ENCODE assay signal across 1 fruit fly cellular context in the genomic region with DNA sequence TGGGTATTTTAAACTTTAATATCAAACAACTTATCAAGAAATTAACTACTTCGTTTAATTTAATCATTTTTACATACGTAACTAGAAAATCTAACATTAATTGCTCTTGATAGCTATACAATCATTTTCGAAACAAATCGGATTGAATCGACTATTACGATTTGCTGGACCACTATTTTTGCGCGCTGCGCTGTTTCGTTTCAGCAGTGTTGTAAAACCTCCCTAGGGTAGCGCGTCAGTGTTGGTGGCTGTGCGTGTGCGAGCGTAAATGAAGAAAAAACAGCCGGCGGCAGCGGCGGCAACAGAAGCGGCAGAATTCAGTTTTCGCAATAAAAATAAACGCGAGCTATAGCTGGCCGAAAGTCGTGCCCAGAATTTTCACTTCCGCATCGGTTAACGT.
A peak's percentile ranks its signal among the peaks of the same experiment; 100 is the strongest.
TF ChIP-seq lines count a peak whose summit lies in the region.

Gene CG33116 (plus strand): TSS at position 233 of the 400 bp plus-strand sequence.

TF ChIP-seq in whole organism, embryonic, 481 proteins besides CTCF, POLR2A, EP300 and RAD21 (continued from another document and continues in another):
- TF ChIP-seq Bgb (GFP tag; IDR thresholded peaks at IDR 0.05; lab: Robert Waterston, UW; ENCODE audit: partially characterized antibody) = peak; percentile 27; the same call in 1 of the 2 replicates
- TF ChIP-seq Eip74EF (GFP tag; optimal IDR thresholded peaks at IDR 0.05; lab: Kevin White, UChicago) = peak in 1 of 2 experiments; percentile 53
- TF ChIP-seq CG18011 (GFP tag; optimal IDR thresholded peaks at IDR 0.05; lab: Kevin White, UChicago) = peak; percentile 58
- peak; percentile 45 for TF ChIP-seq CG12299 (tag; optimal IDR thresholded peaks at IDR 0.05; lab: Kevin White, UChicago)
- TF ChIP-seq CG18619 (GFP tag; optimal IDR thresholded peaks at IDR 0.05; lab: Kevin White, UChicago) = peak; percentile 82
- peak; percentile 44 for TF ChIP-seq Lhr (GFP tag; optimal IDR thresholded peaks at IDR 0.05; lab: Kevin White, UChicago)
- peak; percentile 79 for TF ChIP-seq row (GFP tag; IDR thresholded peaks at IDR 0.05; lab: Robert Waterston, UW)
- TF ChIP-seq CG3065 (GFP tag; optimal IDR thresholded peaks at IDR 0.05; lab: Kevin White, UChicago) = peak; percentile 18
- TF ChIP-seq CG4820 (GFP tag; optimal IDR thresholded peaks at IDR 0.05; lab: Kevin White, UChicago) = peak; percentile 75
- TF ChIP-seq CG11456 (GFP tag; IDR thresholded peaks at IDR 0.05; lab: Robert Waterston, UW) = peak; percentile 85
- peak; percentile 42; the same call in 1 of the 2 replicates for TF ChIP-seq CG8765 (GFP tag; IDR thresholded peaks at IDR 0.05; lab: Robert Waterston, UW)
- TF ChIP-seq Atf-2 (GFP tag; optimal IDR thresholded peaks at IDR 0.05; lab: Kevin White, UChicago) = peak; percentile 65
- TF ChIP-seq sens-2 (GFP tag; IDR thresholded peaks at IDR 0.05; lab: Robert Waterston, UW) = no peak
- TF ChIP-seq CG7839 (tag; optimal IDR thresholded peaks at IDR 0.05; lab: Kevin White, UChicago) = peak; percentile 79
- peak; percentile 26 for TF ChIP-seq exex (tag; optimal IDR thresholded peaks at IDR 0.05; lab: Kevin White, UChicago)
- TF ChIP-seq CG6654 (GFP tag; optimal IDR thresholded peaks at IDR 0.05; lab: Kevin White, UChicago) = peak; percentile 50
- peak; percentile 21; the same call in 1 of the 2 replicates for TF ChIP-seq klu (GFP tag; IDR thresholded peaks at IDR 0.05; lab: Robert Waterston, UW)
- TF ChIP-seq bbx (GFP tag; IDR thresholded peaks at IDR 0.05; lab: Robert Waterston, UW; ENCODE audit: partially characterized antibody) = peak; percentile 58
- peak; percentile 66 for TF ChIP-seq disco-r (GFP tag; optimal IDR thresholded peaks at IDR 0.05; lab: Kevin White, UChicago)
- peak; percentile 71 for TF ChIP-seq CG12744 (GFP tag; optimal IDR thresholded peaks at IDR 0.05; lab: Kevin White, UChicago)
- no peak for TF ChIP-seq ham (GFP tag; IDR thresholded peaks at IDR 0.05; lab: Robert Waterston, UW)
- peak; percentile 63 for TF ChIP-seq gsb (GFP tag; IDR thresholded peaks at IDR 0.05; lab: Robert Waterston, UW)
- TF ChIP-seq Antp (GFP tag; optimal IDR thresholded peaks at IDR 0.05; lab: Kevin White, UChicago) = peak; percentile 88
- TF ChIP-seq CG16815 (GFP tag; optimal IDR thresholded peaks at IDR 0.05; lab: Kevin White, UChicago) = peak; percentile 61
- peak; percentile 75 for TF ChIP-seq org-1 (GFP tag; optimal IDR thresholded peaks at IDR 0.05; lab: Kevin White, UChicago)
- TF ChIP-seq CG4617 (GFP tag; optimal IDR thresholded peaks at IDR 0.05; lab: Kevin White, UChicago; ENCODE audit: borderline replicate concordance) = peak; percentile 71
- TF ChIP-seq mld (GFP tag; IDR thresholded peaks at IDR 0.05; lab: Robert Waterston, UW; ENCODE audit: partially characterized antibody) = no peak
- peak; percentile 84 for TF ChIP-seq CG10979 (tag; optimal IDR thresholded peaks at IDR 0.05; lab: Kevin White, UChicago)
- peak; percentile 63 for TF ChIP-seq CG2202 (tag; optimal IDR thresholded peaks at IDR 0.05; lab: Kevin White, UChicago)
- TF ChIP-seq CG9817 (tag; optimal IDR thresholded peaks at IDR 0.05; lab: Kevin White, UChicago) = peak; percentile 65
- peak; percentile 41 for TF ChIP-seq run (tag; optimal IDR thresholded peaks at IDR 0.05; lab: Kevin White, UChicago)
- TF ChIP-seq CG30403 (GFP tag; optimal IDR thresholded peaks at IDR 0.05; lab: Kevin White, UChicago) = peak; percentile 87
- TF ChIP-seq CG12659 (GFP tag; optimal IDR thresholded peaks at IDR 0.05; lab: Kevin White, UChicago) = peak; percentile 81
- TF ChIP-seq CG8290 (GFP tag; optimal IDR thresholded peaks at IDR 0.05; lab: Kevin White, UChicago) = peak; percentile 88
- TF ChIP-seq CG8290 (tag; optimal IDR thresholded peaks at IDR 0.05; lab: Kevin White, UChicago) = peak; percentile 42 to 93
- peak; percentile 64 for TF ChIP-seq twi (tag; optimal IDR thresholded peaks at IDR 0.05; lab: Kevin White, UChicago)
- peak; percentile 82 for TF ChIP-seq CG32532 (GFP tag; IDR thresholded peaks at IDR 0.05; lab: Robert Waterston, UW)
- TF ChIP-seq pb (GFP tag; optimal IDR thresholded peaks at IDR 0.05; lab: Kevin White, UChicago) = peak; percentile 75
- peak; percentile 68 for TF ChIP-seq CG8089 (GFP tag; optimal IDR thresholded peaks at IDR 0.05; lab: Kevin White, UChicago)
- TF ChIP-seq ro (GFP tag; IDR thresholded peaks at IDR 0.05; lab: Robert Waterston, UW) = peak; percentile 40; the same call in 1 of the 2 replicates
- peak; percentile 80 for TF ChIP-seq CG1233 (GFP tag; optimal IDR thresholded peaks at IDR 0.05; lab: Kevin White, UChicago)
- TF ChIP-seq D19A (tag; optimal IDR thresholded peaks at IDR 0.05; lab: Kevin White, UChicago) = peak; percentile 75
- TF ChIP-seq chn (GFP tag; optimal IDR thresholded peaks at IDR 0.05; lab: Kevin White, UChicago) = peak; percentile 90
- 0 out of 2 replicates have a peak, but pooled peaks have one; percentile 38 for TF ChIP-seq CG4360 (GFP tag; IDR thresholded peaks at IDR 0.05; lab: Robert Waterston, UW)
- peak; percentile 55 for TF ChIP-seq CG12236 (GFP tag; optimal IDR thresholded peaks at IDR 0.05; lab: Kevin White, UChicago)
- TF ChIP-seq Gug (GFP tag; IDR thresholded peaks at IDR 0.05; lab: Robert Waterston, UW) = peak; percentile 72
- peak; percentile 29 for TF ChIP-seq CG7271 (tag; optimal IDR thresholded peaks at IDR 0.05; lab: Kevin White, UChicago)
- TF ChIP-seq Hr3 (GFP tag; optimal IDR thresholded peaks at IDR 0.05; lab: Kevin White, UChicago) = peak; percentile 82
- TF ChIP-seq zfh1 (GFP tag; IDR thresholded peaks at IDR 0.05; lab: Robert Waterston, UW) = peak; percentile 85
- TF ChIP-seq Nf-YB (GFP tag; optimal IDR thresholded peaks at IDR 0.05; lab: Kevin White, UChicago) = peak; percentile 56
- TF ChIP-seq B-H2 (GFP tag; optimal IDR thresholded peaks at IDR 0.05; lab: Kevin White, UChicago) = peak; percentile 78
- no peak for TF ChIP-seq hb (GFP tag; IDR thresholded peaks at IDR 0.05; lab: Robert Waterston, UW; ENCODE audit: partially characterized antibody)
- no peak for TF ChIP-seq crol (GFP tag; IDR thresholded peaks at IDR 0.05; lab: Robert Waterston, UW)
- peak; percentile 27; the same call in 1 of the 3 replicates for TF ChIP-seq gce (GFP tag; IDR thresholded peaks at IDR 0.05; lab: Robert Waterston, UW)
- TF ChIP-seq unc-4 (GFP tag; IDR thresholded peaks at IDR 0.05; lab: Robert Waterston, UW; ENCODE audit: partially characterized antibody) = no peak
- peak; percentile 27; the same call in 1 of the 2 replicates for TF ChIP-seq Scr (GFP tag; IDR thresholded peaks at IDR 0.05; lab: Robert Waterston, UW; ENCODE audit: partially characterized antibody)
- TF ChIP-seq CG33213 (GFP tag; optimal IDR thresholded peaks at IDR 0.05; lab: Kevin White, UChicago) = peak; percentile 83
- TF ChIP-seq CG17361 (GFP tag; IDR thresholded peaks at IDR 0.05; lab: Robert Waterston, UW) = peak; percentile 84
- peak; percentile 45 for TF ChIP-seq CG8281 (tag; optimal IDR thresholded peaks at IDR 0.05; lab: Kevin White, UChicago)
- peak; percentile 38 for TF ChIP-seq CG18764 (GFP tag; optimal IDR thresholded peaks at IDR 0.05; lab: Kevin White, UChicago)
- 0 out of 2 replicates have a peak, but pooled peaks have one; percentile 52 for TF ChIP-seq bowl (GFP tag; IDR thresholded peaks at IDR 0.05; lab: Robert Waterston, UW)
- peak; percentile 81 for TF ChIP-seq CG12155 (GFP tag; optimal IDR thresholded peaks at IDR 0.05; lab: Kevin White, UChicago)
- peak; percentile 66 for TF ChIP-seq Ssrp (tag; optimal IDR thresholded peaks at IDR 0.05; lab: Kevin White, UChicago)
- peak; percentile 70 for TF ChIP-seq CG2875 (GFP tag; optimal IDR thresholded peaks at IDR 0.05; lab: Kevin White, UChicago)
- 0 out of 3 replicates have a peak, but pooled peaks have one; percentile 34 for TF ChIP-seq knrl (GFP tag; IDR thresholded peaks at IDR 0.05; lab: Robert Waterston, UW; ENCODE audit: partially characterized antibody)
- TF ChIP-seq CG10543 (GFP tag; optimal IDR thresholded peaks at IDR 0.05; lab: Kevin White, UChicago) = peak; percentile 49
- TF ChIP-seq CG10321 (GFP tag; IDR thresholded peaks at IDR 0.05; lab: Robert Waterston, UW) = no peak
- TF ChIP-seq Meics (GFP tag; optimal IDR thresholded peaks at IDR 0.05; lab: Kevin White, UChicago) = peak; percentile 82
- TF ChIP-seq gfzf (GFP tag; optimal IDR thresholded peaks at IDR 0.05; lab: Kevin White, UChicago) = peak; percentile 17
- peak; percentile 76 for TF ChIP-seq CG5245 (GFP tag; optimal IDR thresholded peaks at IDR 0.05; lab: Kevin White, UChicago)
- peak; percentile 5 for TF ChIP-seq Neu2 (GFP tag; optimal IDR thresholded peaks at IDR 0.05; lab: Kevin White, UChicago; ENCODE audit: borderline replicate concordance)
- TF ChIP-seq kay (GFP tag; optimal IDR thresholded peaks at IDR 0.05; lab: Kevin White, UChicago) = peak; percentile 36
- peak; percentile 79 for TF ChIP-seq Ets97D (GFP tag; optimal IDR thresholded peaks at IDR 0.05; lab: Kevin White, UChicago)
- peak; percentile 67 for TF ChIP-seq salm (tag; optimal IDR thresholded peaks at IDR 0.05; lab: Kevin White, UChicago)
- TF ChIP-seq cg (GFP tag; optimal IDR thresholded peaks at IDR 0.05; lab: Kevin White, UChicago) = peak; percentile 76
- peak; percentile 77 for TF ChIP-seq slou (GFP tag; optimal IDR thresholded peaks at IDR 0.05; lab: Kevin White, UChicago)
- peak; percentile 81 for TF ChIP-seq bab2 (GFP tag; optimal IDR thresholded peaks at IDR 0.05; lab: Kevin White, UChicago)
- TF ChIP-seq Hr78 (GFP tag; optimal IDR thresholded peaks at IDR 0.05; lab: Kevin White, UChicago) = peak in 1 of 2 experiments; percentile 17
- TF ChIP-seq CG9797 (GFP tag; optimal IDR thresholded peaks at IDR 0.05; lab: Kevin White, UChicago) = peak; percentile 23
- TF ChIP-seq Ets65A (GFP tag; lab: Kevin White, UChicago) = peak; percentile 98
- TF ChIP-seq Bteb2 (GFP tag; optimal IDR thresholded peaks at IDR 0.05; lab: Kevin White, UChicago) = peak; percentile 79
- TF ChIP-seq CG1024 (GFP tag; IDR thresholded peaks at IDR 0.05; lab: Robert Waterston, UW) = peak; percentile 63
- peak; percentile 81 for TF ChIP-seq pho (GFP tag; optimal IDR thresholded peaks at IDR 0.05; lab: Kevin White, UChicago)
- TF ChIP-seq CG16779 (GFP tag; IDR thresholded peaks at IDR 0.05; lab: Robert Waterston, UW) = peak; percentile 87
- no peak for TF ChIP-seq gt (GFP tag; IDR thresholded peaks at IDR 0.05; lab: Robert Waterston, UW)
- TF ChIP-seq CG15011 (GFP tag; optimal IDR thresholded peaks at IDR 0.05; lab: Kevin White, UChicago) = peak; percentile 48
- peak; percentile 80 for TF ChIP-seq Side (GFP tag; optimal IDR thresholded peaks at IDR 0.05; lab: Kevin White, UChicago)
- peak; percentile 66 for TF ChIP-seq CG4404 (GFP tag; IDR thresholded peaks at IDR 0.05; lab: Robert Waterston, UW)
- peak; percentile 80 for TF ChIP-seq Max (GFP tag; optimal IDR thresholded peaks at IDR 0.05; lab: Kevin White, UChicago)
- peak; percentile 88 for TF ChIP-seq sqz (GFP tag; optimal IDR thresholded peaks at IDR 0.05; lab: Kevin White, UChicago)
- TF ChIP-seq CG3407 (GFP tag; optimal IDR thresholded peaks at IDR 0.05; lab: Kevin White, UChicago) = peak; percentile 66
- peak; percentile 89 for TF ChIP-seq shn (GFP tag; optimal IDR thresholded peaks at IDR 0.05; lab: Kevin White, UChicago)
- TF ChIP-seq CG11398 (GFP tag; optimal IDR thresholded peaks at IDR 0.05; lab: Kevin White, UChicago) = peak; percentile 60
- TF ChIP-seq Mrtf (GFP tag; IDR thresholded peaks at IDR 0.05; lab: Robert Waterston, UW) = peak; percentile 40; the same call in 1 of the 3 replicates
- TF ChIP-seq CG13296 (GFP tag; optimal IDR thresholded peaks at IDR 0.05; lab: Kevin White, UChicago) = peak; percentile 74
- peak; percentile 86 for TF ChIP-seq CG17829 (tag; optimal IDR thresholded peaks at IDR 0.05; lab: Kevin White, UChicago)
- peak; percentile 77 for TF ChIP-seq MTF-1 (GFP tag; optimal IDR thresholded peaks at IDR 0.05; lab: Kevin White, UChicago; ENCODE audit: borderline replicate concordance)
- peak; percentile 78 for TF ChIP-seq Camta (GFP tag; optimal IDR thresholded peaks at IDR 0.05; lab: Kevin White, UChicago)
- peak; percentile 78 for TF ChIP-seq CG12769 (tag; optimal IDR thresholded peaks at IDR 0.05; lab: Kevin White, UChicago)
- no peak for TF ChIP-seq wor (GFP tag; IDR thresholded peaks at IDR 0.05; lab: Robert Waterston, UW)
- peak; percentile 73 for TF ChIP-seq CG7987 (GFP tag; optimal IDR thresholded peaks at IDR 0.05; lab: Kevin White, UChicago)
- TF ChIP-seq Trl (optimal IDR thresholded peaks at IDR 0.05; lab: Kevin White, UChicago) = no peak
- TF ChIP-seq Trl (GFP tag; optimal IDR thresholded peaks at IDR 0.05; lab: Kevin White, UChicago) = peak; percentile 88
- peak; percentile 60 for TF ChIP-seq ERR (GFP tag; optimal IDR thresholded peaks at IDR 0.05; lab: Kevin White, UChicago)
- no peak; the same call in 1 of the 2 replicates for TF ChIP-seq CG42726 (GFP tag; IDR thresholded peaks at IDR 0.05; lab: Robert Waterston, UW; ENCODE audit: partially characterized antibody)
- peak; percentile 1 for TF ChIP-seq sima (GFP tag; optimal IDR thresholded peaks at IDR 0.05; lab: Kevin White, UChicago)
- peak; percentile 41 for TF ChIP-seq CG15479 (GFP tag; optimal IDR thresholded peaks at IDR 0.05; lab: Kevin White, UChicago)
- TF ChIP-seq cwo (GFP tag; optimal IDR thresholded peaks at IDR 0.05; lab: Kevin White, UChicago) = peak; percentile 58
- TF ChIP-seq CG5953 (GFP tag; IDR thresholded peaks at IDR 0.05; lab: Robert Waterston, UW) = peak; percentile 70
- peak; percentile 85 for TF ChIP-seq Myb (GFP tag; optimal IDR thresholded peaks at IDR 0.05; lab: Kevin White, UChicago)
- peak; percentile 71 for TF ChIP-seq CG14441 (GFP tag; IDR thresholded peaks at IDR 0.05; lab: Robert Waterston, UW)
- no peak for TF ChIP-seq Dfd (GFP tag; optimal IDR thresholded peaks at IDR 0.05; lab: Kevin White, UChicago)
- peak; percentile 84 for TF ChIP-seq slbo (GFP tag; IDR thresholded peaks at IDR 0.05; lab: Robert Waterston, UW)
- peak; percentile 66 for TF ChIP-seq odd (GFP tag; optimal IDR thresholded peaks at IDR 0.05; lab: Kevin White, UChicago)
- TF ChIP-seq Mes4 (GFP tag; optimal IDR thresholded peaks at IDR 0.05; lab: Kevin White, UChicago) = peak; percentile 53
- TF ChIP-seq Ravus (GFP tag; IDR thresholded peaks at IDR 0.05; lab: Robert Waterston, UW) = peak; percentile 10; the same call in 1 of the 2 replicates
- peak; percentile 65 for TF ChIP-seq Aef1 (GFP tag; IDR thresholded peaks at IDR 0.05; lab: Robert Waterston, UW)
- peak; percentile 67 for TF ChIP-seq ewg (GFP tag; optimal IDR thresholded peaks at IDR 0.05; lab: Kevin White, UChicago)
- TF ChIP-seq hth (optimal IDR thresholded peaks at IDR 0.05; lab: Kevin White, UChicago) = no peak
- TF ChIP-seq tup (GFP tag; optimal IDR thresholded peaks at IDR 0.05; lab: Kevin White, UChicago) = peak; percentile 66
- TF ChIP-seq dysf (GFP tag; IDR thresholded peaks at IDR 0.05; lab: Robert Waterston, UW) = peak; percentile 80
- TF ChIP-seq Xrp1 (GFP tag; IDR thresholded peaks at IDR 0.05; lab: Robert Waterston, UW) = peak; percentile 77
